Fruit fly (Drosophila melanogaster) whole organism, pupa: ENCODE results near the gene CG44837.

Experiments used
- CG10348 ChIP-seq: fragments of 200-800 bp; sonication (Bioruptor generic); IDR thresholded peaks from 2 replicates; pipeline ENCODE4 v1.3.6; 2022; ENCODE audit warnings: missing biosample characterization, missing genetic modification characterization
- CG12605 ChIP-seq: fragments of 200-800 bp; sonication (Bioruptor generic); IDR thresholded peaks from 2 replicates; pipeline ENCODE4 v1.3.6; 2022; ENCODE audit warnings: missing biosample characterization, missing genetic modification characterization
- CG13204 ChIP-seq: fragments of 200-800 bp; sonication (Bioruptor generic); optimal IDR thresholded peaks from 2 replicates; lab custom pipeline; 2018; ENCODE audit warnings: missing biosample characterization, mild to moderate bottlenecking, missing genetic modification characterization, moderate library complexity
- CG14655 ChIP-seq: fragments of 200-800 bp; sonication (Bioruptor generic); optimal IDR thresholded peaks from 3 replicates; lab custom pipeline; 2017; ENCODE audit warnings: mild to moderate bottlenecking, missing biosample characterization, missing genetic modification reagents, missing genetic modification characterization
- CG15710 ChIP-seq: fragments of 200-800 bp; sonication (Bioruptor generic); optimal IDR thresholded peaks from 2 replicates; lab custom pipeline; 2018; ENCODE audit warnings: missing biosample characterization, mild to moderate bottlenecking, missing genetic modification characterization, moderate library complexity
- CG17806 ChIP-seq: fragments of 200-800 bp; sonication (Bioruptor generic); optimal IDR thresholded peaks from 2 replicates; lab custom pipeline; 2018; ENCODE audit warnings: missing biosample characterization, mild to moderate bottlenecking, missing genetic modification characterization, moderate library complexity
- CG32121 ChIP-seq: fragments of 200-800 bp; sonication (Bioruptor generic); IDR thresholded peaks from 2 replicates; pipeline ENCODE4 v1.3.6; 2022; ENCODE audit warnings: missing biosample characterization, missing genetic modification characterization
- CG34367 ChIP-seq: fragments of 200-800 bp; sonication (Bioruptor generic); optimal IDR thresholded peaks from 2 replicates; lab custom pipeline; 2018; ENCODE audit warnings: missing biosample characterization, mild to moderate bottlenecking, missing genetic modification characterization
- CG4496 ChIP-seq: fragments of 200-800 bp; sonication (Bioruptor generic); IDR thresholded peaks from 3 replicates; pipeline ENCODE4 v1.3.6; 2022; ENCODE audit warnings: missing biosample characterization, missing genetic modification characterization
- CG8159 ChIP-seq: fragments of 200-800 bp; sonication (Bioruptor generic); optimal IDR thresholded peaks from 3 replicates; lab custom pipeline; 2018; ENCODE audit warnings: missing biosample characterization, mild to moderate bottlenecking, missing genetic modification characterization, moderate library complexity
- CG8301 ChIP-seq: fragments of 200-800 bp; sonication (Bioruptor generic); optimal IDR thresholded peaks from 2 replicates; lab custom pipeline; 2018; ENCODE audit warnings: missing biosample characterization, mild to moderate bottlenecking, missing genetic modification characterization
- CG9948 ChIP-seq: fragments of 200-800 bp; sonication (Bioruptor generic); optimal IDR thresholded peaks from 2 replicates; lab custom pipeline; 2018; ENCODE audit warnings: missing biosample characterization, mild to moderate bottlenecking, missing genetic modification characterization, moderate library complexity
- D1 ChIP-seq: fragments of 200-800 bp; sonication (Bioruptor generic); optimal IDR thresholded peaks from 2 replicates; lab custom pipeline; 2018; ENCODE audit warnings: missing biosample characterization, mild to moderate bottlenecking, missing genetic modification characterization, moderate library complexity
- EcR ChIP-seq: fragments of 200-800 bp; sonication (Bioruptor generic); optimal IDR thresholded peaks from 3 replicates; lab custom pipeline; 2019; ENCODE audit warnings: missing biosample characterization, missing genetic modification characterization, mild to moderate bottlenecking, moderate library complexity, missing genetic modification reagents
- Ets98B ChIP-seq: fragments of 200-800 bp; sonication (Bioruptor generic); IDR thresholded peaks from 2 replicates; pipeline ENCODE4 v1.3.6; 2022; ENCODE audit warnings: missing biosample characterization, missing genetic modification characterization
- Pif1A ChIP-seq: fragments of 200-800 bp; sonication (Bioruptor generic); optimal IDR thresholded peaks from 3 replicates; lab custom pipeline; 2016; ENCODE audit warnings: missing biosample characterization, missing genetic modification characterization
- Pif1B ChIP-seq: fragments of 200-800 bp; sonication (Bioruptor generic); optimal IDR thresholded peaks from 3 replicates; lab custom pipeline; 2016; ENCODE audit warnings: missing biosample characterization, missing genetic modification characterization
- Snoo ChIP-seq: fragments of 200-800 bp; sonication (Bioruptor generic); optimal IDR thresholded peaks from 3 replicates; lab custom pipeline; 2017; ENCODE audit warnings: missing biosample characterization, mild to moderate bottlenecking, missing genetic modification characterization, inconsistent platforms
- fd96Ca ChIP-seq: fragments of 200-800 bp; sonication (Bioruptor generic); IDR thresholded peaks from 3 replicates; pipeline ENCODE4 v1.3.6; 2022; ENCODE audit warnings: missing biosample characterization, missing genetic modification characterization
- gl ChIP-seq: fragments of 200-800 bp; sonication (Bioruptor generic); optimal IDR thresholded peaks from 2 replicates; lab custom pipeline; 2018; ENCODE audit warnings: missing biosample characterization, mild to moderate bottlenecking, missing genetic modification characterization
- rn ChIP-seq: fragments of 200-800 bp; sonication (Bioruptor generic); IDR thresholded peaks from 2 replicates; pipeline ENCODE4 v1.3.6; 2022; ENCODE audit warnings: missing biosample characterization, missing genetic modification characterization

CG44837 gene

dm6 chr3L:11941612-11942011 is 2.9 kb upstream of the CG44837 start, which contains the start of gene Rpt4R:
Gene Rpt4R, plus strand, starts transcription at chr3L:11941912.
- TF ChIP-seq CG14655 (GFP tag; lab: Kevin White, UChicago) = no peak
- TF ChIP-seq CG34367 = no peak
- TF ChIP-seq CG15710 (tag; lab: Kevin White, UChicago) = no peak
- TF ChIP-seq Ets98B = no peak
- TF ChIP-seq CG8159 = no peak
- TF ChIP-seq CG32121 (GFP tag; lab: Robert Waterston, UW) = no peak
- no peak for TF ChIP-seq CG12605 (GFP tag; lab: Robert Waterston, UW)
- no peak for TF ChIP-seq rn (GFP tag; lab: Robert Waterston, UW)
- TF ChIP-seq EcR (GFP tag; lab: Kevin White, UChicago) = no peak
- no peak for TF ChIP-seq CG10348 (GFP tag; lab: Robert Waterston, UW)
- TF ChIP-seq CG4496 (GFP tag; lab: Robert Waterston, UW) = no peak
- TF ChIP-seq fd96Ca (GFP tag; lab: Robert Waterston, UW) = no peak
- TF ChIP-seq CG17806 = no peak
- no peak for TF ChIP-seq CG9948 (tag; lab: Kevin White, UChicago)
- TF ChIP-seq CG13204 = no peak
- TF ChIP-seq, all 21 proteins: peak for 0

DNA sequence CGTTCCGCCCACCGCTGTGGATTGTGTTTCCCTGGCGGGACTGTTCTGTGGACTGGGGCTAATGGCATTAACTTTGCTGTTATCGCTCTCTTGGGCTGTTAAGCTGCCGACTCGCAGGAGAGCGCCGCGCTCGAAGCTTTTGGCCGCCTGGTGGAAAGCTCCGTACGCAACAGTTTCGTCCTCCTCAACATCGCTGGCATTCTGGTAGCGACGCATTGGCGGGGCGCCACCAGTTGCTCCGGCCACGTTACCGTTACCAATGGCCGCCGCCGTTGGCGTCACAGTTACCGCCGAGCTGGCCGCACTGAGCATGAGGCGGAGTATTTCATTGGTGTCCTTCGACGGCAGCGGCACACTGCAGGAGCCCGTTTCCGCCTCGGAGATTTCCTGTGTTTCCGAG is 1.4 kb downstream of the CG44837 start:
- no peak for TF ChIP-seq Snoo (tag; lab: Kevin White, UChicago)
- TF ChIP-seq CG9948 (tag; lab: Kevin White, UChicago) = no peak
- no peak for TF ChIP-seq Pif1A (GFP tag; lab: Kevin White, UChicago)
- TF ChIP-seq CG15710 (tag; lab: Kevin White, UChicago) = no peak
- TF ChIP-seq CG10348 (GFP tag; lab: Robert Waterston, UW) = no peak
- TF ChIP-seq CG8159 = no peak
- TF ChIP-seq, all 21 proteins: peak for 0

dm6 chr3L:11931619-11932018 is 7.1 kb downstream of the CG44837 start:
- TF ChIP-seq CG13204 = no peak
- no peak for TF ChIP-seq gl (tag; lab: Kevin White, UChicago)
- TF ChIP-seq CG32121 (GFP tag; lab: Robert Waterston, UW) = no peak
- no peak for TF ChIP-seq fd96Ca (GFP tag; lab: Robert Waterston, UW)
- no peak for TF ChIP-seq CG14655 (GFP tag; lab: Kevin White, UChicago)

dm6 chr3L:11927287-11927743 is 11.4 kb downstream of the CG44837 start, which contains the start of gene byn:
Gene byn, plus strand, starts transcription at chr3L:11927693.
- TF ChIP-seq CG10348 (GFP tag; lab: Robert Waterston, UW) (no peak), Pif1B (GFP tag; lab: Kevin White, UChicago) (no peak), CG34367 (no peak), CG13204 (no peak), Pif1A (GFP tag; lab: Kevin White, UChicago) (no peak), fd96Ca (GFP tag; lab: Robert Waterston, UW) (no peak), D1 (tag; lab: Kevin White, UChicago) (no peak)

DNA sequence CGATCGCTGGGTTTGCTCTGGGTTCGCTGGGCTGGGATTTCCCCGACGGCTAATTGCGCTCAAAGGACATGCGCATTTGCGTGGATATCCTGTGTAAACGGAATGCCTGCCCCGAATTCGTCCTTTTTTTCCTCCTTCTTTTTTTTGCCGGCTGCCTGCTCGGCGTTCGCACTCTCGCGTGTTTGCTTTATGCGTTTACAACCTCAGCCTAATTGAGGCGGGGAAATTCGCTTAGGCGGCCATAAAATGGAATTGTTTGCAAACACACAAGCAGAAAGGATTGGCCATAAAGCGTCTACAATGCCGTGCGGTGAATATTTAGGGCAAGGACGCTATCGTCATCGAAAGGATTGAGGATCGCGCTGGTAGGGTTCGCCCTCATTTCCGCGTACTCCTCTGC is 13.3 kb downstream of the CG44837 start:
- TF ChIP-seq Pif1B (GFP tag; lab: Kevin White, UChicago) (no peak), fd96Ca (GFP tag; lab: Robert Waterston, UW) (no peak), Snoo (tag; lab: Kevin White, UChicago) (no peak), Pif1A (GFP tag; lab: Kevin White, UChicago) (no peak), CG17806 (no peak), CG4496 (GFP tag; lab: Robert Waterston, UW) (no peak), CG9948 (tag; lab: Kevin White, UChicago) (no peak), D1 (tag; lab: Kevin White, UChicago) (no peak), CG8301 (no peak), gl (tag; lab: Kevin White, UChicago) (no peak), CG14655 (GFP tag; lab: Kevin White, UChicago) (no peak), CG13204 (no peak), EcR (GFP tag; lab: Kevin White, UChicago) (no peak), CG8159 (no peak), CG15710 (tag; lab: Kevin White, UChicago) (no peak), CG10348 (GFP tag; lab: Robert Waterston, UW) (no peak), Ets98B (no peak)

dm6 chr3L:11924657-11925056 is 14.0 kb downstream of the CG44837 start, which contains the start of gene SdhAL:
Gene SdhAL, minus strand, starts transcription at chr3L:11924757.
- TF ChIP-seq CG34367 (no peak), gl (tag; lab: Kevin White, UChicago) (no peak), CG4496 (GFP tag; lab: Robert Waterston, UW) (no peak)

- TF ChIP-seq Pif1B (GFP tag; lab: Kevin White, UChicago) = no peak
- no peak for TF ChIP-seq CG34367
- no peak for TF ChIP-seq Pif1A (GFP tag; lab: Kevin White, UChicago)
- no peak for TF ChIP-seq CG17806
- no peak for TF ChIP-seq CG8301
- no peak for TF ChIP-seq CG9948 (tag; lab: Kevin White, UChicago)
- no peak for TF ChIP-seq CG15710 (tag; lab: Kevin White, UChicago)
- no peak for TF ChIP-seq CG13204
Observed at dm6 chr3L:11921213-11921612, 17.5 kb downstream of the CG44837 start, which contains the start of gene CG11588. Gene CG11588, plus strand, starts transcription at chr3L:11921513.
